Worm (Caenorhabditis elegans): Measurements from ENCODE around the gene ndua-12.
"Not testable (repeated sequence)": the region's sequence is repeated elsewhere in the genome, so short reads cannot be mapped to it uniquely, and the experiment has no call there.

DNA sequence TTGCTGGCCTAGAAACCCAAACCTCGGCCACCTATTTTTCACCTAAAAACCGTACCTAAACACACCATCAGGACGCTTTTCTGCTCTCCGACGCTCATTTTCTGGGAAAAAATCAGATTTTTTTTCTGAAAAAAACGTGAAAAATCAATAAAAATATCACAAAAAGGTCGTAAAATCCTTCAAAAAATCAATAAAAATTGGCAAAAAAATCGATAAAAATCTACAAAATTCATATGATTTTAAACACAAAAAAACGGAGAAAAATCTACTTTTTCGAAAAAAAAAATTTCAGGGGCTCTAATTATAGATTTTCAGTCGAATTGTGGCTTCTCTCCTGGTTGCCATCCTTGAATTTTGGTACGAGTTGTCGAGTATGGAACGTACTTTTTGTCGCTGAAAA is 3.2 kb downstream of the ndua-12 start, which contains the start of gene Y94H6A.7:
- not testable (repeated sequence) for TF ChIP-seq R02D3.7, ZK546.5, aly-2, lin-39 (tag; optimal IDR thresholded peaks at IDR 0.05)
